Worm (Caenorhabditis elegans): Measurements from ENCODE around the gene ZK381.62.

The ZK381.62 gene

DNA sequence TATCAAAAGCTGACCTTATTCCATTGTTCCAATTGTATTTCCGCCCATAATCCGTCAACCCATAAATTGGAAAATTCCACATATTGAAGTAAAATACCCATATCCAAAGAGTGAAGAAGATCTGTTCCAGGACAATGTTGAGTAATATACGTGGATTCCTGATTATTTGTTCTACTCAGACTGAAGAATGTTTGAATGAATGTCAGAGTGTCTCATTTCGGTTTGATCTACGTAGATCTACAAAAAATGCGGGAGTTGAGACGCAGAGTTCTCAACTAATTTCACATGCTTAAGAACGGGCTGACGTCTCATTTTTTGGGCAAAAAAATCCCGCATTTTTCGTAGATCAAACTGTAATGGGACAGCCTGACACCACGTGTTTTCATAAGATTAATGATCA, 1.3 kb upstream of the ZK381.62 start, which contains the start of gene nhr-249:
nhr-249 (minus strand) TSS at position 101 of the 400 bp plus-strand sequence.
- TF ChIP-seq mls-2 (tag; optimal IDR thresholded peaks at IDR 0.05), result no peak
- TF ChIP-seq pha-4 (tag; optimal IDR thresholded peaks at IDR 0.05), result no peak
- TF ChIP-seq zip-8 (tag; optimal IDR thresholded peaks at IDR 0.05), result no peak
- no peak for TF ChIP-seq ceh-43 (GFP tag; optimal IDR thresholded peaks at IDR 0.05)
- no peak for TF ChIP-seq hlh-1 (tag; optimal IDR thresholded peaks at IDR 0.05)
- no peak for TF ChIP-seq ces-1 (GFP tag; optimal IDR thresholded peaks at IDR 0.05)
- no peak for TF ChIP-seq bed-3 (GFP tag; optimal IDR thresholded peaks at IDR 0.05)
- TF ChIP-seq drap-1 (GFP tag; optimal IDR thresholded peaks at IDR 0.05), result no peak
- TF ChIP-seq sptf-1 (tag; optimal IDR thresholded peaks at IDR 0.05), result no peak
- no peak for TF ChIP-seq nhr-12 (tag; optimal IDR thresholded peaks at IDR 0.05)
- TF ChIP-seq mab-5 (tag; optimal IDR thresholded peaks at IDR 0.05), result no peak
- no peak for TF ChIP-seq nhr-237 (tag; optimal IDR thresholded peaks at IDR 0.05)
- no peak for TF ChIP-seq M03D4.4 (tag; optimal IDR thresholded peaks at IDR 0.05)
- TF ChIP-seq ceh-83 (GFP tag; optimal IDR thresholded peaks at IDR 0.05), result no peak

DNA sequence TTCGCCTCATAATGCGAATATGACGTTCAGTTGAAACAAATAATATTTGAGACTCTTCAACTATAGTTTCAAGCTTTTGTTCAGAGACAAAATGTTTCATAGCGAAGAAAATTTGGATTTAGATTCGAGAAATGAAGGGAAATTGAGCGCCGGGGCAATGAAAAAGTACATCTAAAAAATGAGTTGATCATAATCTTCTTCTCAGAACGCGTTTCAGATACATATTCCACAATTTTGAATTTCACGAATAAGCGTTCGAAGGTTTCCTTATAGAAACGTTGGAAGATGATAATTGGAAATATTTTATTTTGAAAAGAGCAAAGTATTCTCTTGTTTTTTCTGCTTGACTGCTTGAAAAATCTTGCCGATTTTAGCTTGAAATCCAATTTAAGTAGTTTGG, 842 bp downstream of the ZK381.62 start, which contains the start of gene ZK381.8:
ZK381.8 (minus strand) TSS at position 101 of the 400 bp plus-strand sequence.
- TF ChIP-seq bed-3 (GFP tag; optimal IDR thresholded peaks at IDR 0.05) (no peak), mep-1 (tag; optimal IDR thresholded peaks at IDR 0.05) (no peak), sptf-1 (tag; optimal IDR thresholded peaks at IDR 0.05) (no peak), unc-39 (tag; optimal IDR thresholded peaks at IDR 0.05) (no peak), ceh-83 (GFP tag; optimal IDR thresholded peaks at IDR 0.05) (no peak), ham-2 (GFP tag; optimal IDR thresholded peaks at IDR 0.05) (no peak), ceh-43 (GFP tag; optimal IDR thresholded peaks at IDR 0.05) (no peak), lin-32 (GFP tag; optimal IDR thresholded peaks at IDR 0.05) (no peak), unc-62 (GFP tag; optimal IDR thresholded peaks at IDR 0.05) (no peak), ces-1 (GFP tag; optimal IDR thresholded peaks at IDR 0.05) (no peak), nhr-12 (tag; optimal IDR thresholded peaks at IDR 0.05) (no peak), nhr-76 (tag; optimal IDR thresholded peaks at IDR 0.05) (no peak), mls-2 (tag; optimal IDR thresholded peaks at IDR 0.05) (no peak), lsy-2 (tag; optimal IDR thresholded peaks at IDR 0.05) (no peak), lin-13 (tag; optimal IDR thresholded peaks at IDR 0.05) (no peak), flh-1 (GFP tag; optimal IDR thresholded peaks at IDR 0.05) (no peak), pha-4 (tag; optimal IDR thresholded peaks at IDR 0.05) (no peak)

DNA sequence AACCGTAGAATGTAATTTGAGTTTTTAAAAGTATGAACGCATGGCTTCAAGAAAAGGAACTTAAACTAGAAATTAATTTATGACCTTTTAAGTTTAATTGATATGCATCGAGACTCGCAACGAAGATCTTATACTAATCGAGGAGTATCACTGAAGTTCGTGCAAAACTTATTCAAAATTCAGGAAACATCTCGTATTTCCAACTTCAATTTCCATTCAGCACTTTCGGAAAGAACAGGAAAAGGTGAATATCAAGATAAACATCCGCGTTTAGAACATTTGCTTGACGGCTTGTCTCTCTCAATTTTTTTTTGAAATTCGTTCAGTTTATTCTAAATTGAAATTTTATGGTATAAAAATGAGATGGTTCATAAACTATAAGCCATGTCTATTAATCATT, 5.9 kb downstream of the ZK381.62 start, which contains the start of gene ZK381.2:
ZK381.2 (plus strand) TSS at position 301 of the 400 bp plus-strand sequence.
- TF ChIP-seq mep-1 (tag; optimal IDR thresholded peaks at IDR 0.05) (no peak), mls-2 (tag; optimal IDR thresholded peaks at IDR 0.05) (no peak), unc-39 (tag; optimal IDR thresholded peaks at IDR 0.05) (no peak)

DNA sequence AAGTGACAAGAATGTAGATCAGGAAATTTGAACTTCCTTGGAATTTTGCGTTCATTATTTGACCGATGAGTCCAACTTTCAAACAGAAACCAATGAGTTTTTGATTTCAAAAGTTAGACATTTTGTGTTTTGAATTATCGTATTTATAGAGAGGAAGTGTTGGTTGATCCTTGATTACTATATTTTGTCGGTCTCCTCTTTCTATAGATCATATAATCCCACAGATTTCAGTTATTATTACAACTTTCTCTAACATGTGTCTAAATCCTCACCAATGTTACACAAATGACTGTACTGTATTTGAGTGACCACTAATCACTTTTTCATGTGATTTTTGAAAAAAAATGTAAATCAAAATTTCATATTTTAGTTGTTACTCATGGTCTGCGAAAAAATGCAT, 6.6 kb downstream of the ZK381.62 start, which contains the start of gene B0478.3:
B0478.3 (minus strand) TSS at position 101 of the 400 bp plus-strand sequence.
- TF ChIP-seq ceh-43 (GFP tag; optimal IDR thresholded peaks at IDR 0.05), result no peak

DNA sequence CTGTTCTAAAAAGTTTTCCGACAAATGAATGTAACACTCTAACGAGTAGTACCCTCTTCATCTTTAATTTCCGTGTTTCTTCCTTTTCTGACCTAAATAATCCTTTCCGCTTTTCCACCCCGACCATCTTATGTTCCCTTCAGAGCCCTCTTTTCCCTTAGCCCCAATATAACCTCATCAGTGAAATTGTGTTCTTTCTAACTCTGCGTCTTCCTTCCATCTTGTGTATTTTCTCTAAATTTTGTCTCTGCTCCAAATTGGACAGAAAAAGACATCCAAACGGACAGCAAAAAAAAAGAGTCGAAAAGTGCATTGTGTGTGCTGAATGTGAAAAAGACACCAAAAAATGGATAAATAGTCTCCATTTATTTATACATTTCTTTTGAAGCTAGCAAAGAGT, 11.6 kb downstream of the ZK381.62 start:
- TF ChIP-seq ceh-83 (GFP tag; optimal IDR thresholded peaks at IDR 0.05) (no peak), ces-1 (GFP tag; optimal IDR thresholded peaks at IDR 0.05) (peak; percentile 98), mab-5 (tag; optimal IDR thresholded peaks at IDR 0.05) (no peak)

DNA sequence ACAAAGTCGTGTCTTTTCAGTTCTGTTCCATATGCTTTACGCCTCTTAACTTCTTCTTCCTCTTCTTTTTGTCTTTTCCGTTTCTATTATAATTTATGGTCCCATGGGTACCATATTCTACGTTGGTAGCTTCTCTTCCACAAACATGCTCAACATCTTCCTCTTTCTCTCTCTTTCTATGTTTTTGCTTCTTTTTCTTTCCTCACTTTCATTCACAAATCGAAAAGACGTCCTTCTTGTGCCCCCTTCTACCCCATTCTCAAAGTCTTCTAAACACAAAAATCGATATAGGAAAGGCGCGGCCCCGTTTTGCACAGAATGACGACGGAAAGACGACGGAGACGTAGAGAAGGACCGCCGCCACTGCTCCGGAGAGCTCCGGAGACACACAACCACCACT, 12.4 kb downstream of the ZK381.62 start:
- TF ChIP-seq flh-1 (GFP tag; optimal IDR thresholded peaks at IDR 0.05) (no peak), bed-3 (GFP tag; optimal IDR thresholded peaks at IDR 0.05) (no peak), mls-2 (tag; optimal IDR thresholded peaks at IDR 0.05) (peak; percentile 11), ces-1 (GFP tag; optimal IDR thresholded peaks at IDR 0.05) (peak; percentile 37), tbx-8 (GFP tag; optimal IDR thresholded peaks at IDR 0.05) (no peak), sptf-1 (tag; optimal IDR thresholded peaks at IDR 0.05) (no peak), unc-120 (tag; optimal IDR thresholded peaks at IDR 0.05; ENCODE audit: poor library complexity, severe bottlenecking) (no peak)

DNA sequence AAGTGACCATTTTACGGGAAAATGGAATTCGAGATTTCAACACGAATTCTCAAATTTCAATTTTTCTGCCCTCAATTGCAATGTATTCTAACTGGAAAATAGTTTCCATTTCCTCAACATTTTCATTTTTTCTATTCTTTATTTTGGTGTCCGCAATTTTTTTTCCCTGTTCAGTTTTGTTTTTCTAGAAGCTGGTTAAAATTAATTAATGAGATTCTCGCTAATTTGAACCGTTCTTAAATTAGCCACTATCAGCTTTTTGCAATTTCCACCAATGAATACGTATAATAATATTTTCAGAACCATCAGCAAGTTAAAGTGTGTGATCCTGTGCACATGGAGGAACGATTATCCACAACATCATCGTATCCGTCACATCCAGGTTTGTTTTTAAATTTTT, 13.8 kb downstream of the ZK381.62 start, which contains the start of gene jnk-1:
jnk-1 (plus strand) TSS at position 301 of the 400 bp plus-strand sequence.
- TF ChIP-seq sptf-1 (tag; optimal IDR thresholded peaks at IDR 0.05) (no peak), ceh-43 (GFP tag; optimal IDR thresholded peaks at IDR 0.05) (no peak), unc-120 (tag; optimal IDR thresholded peaks at IDR 0.05; ENCODE audit: poor library complexity, severe bottlenecking) (no peak), mab-5 (tag; optimal IDR thresholded peaks at IDR 0.05) (no peak), elt-3 (tag; optimal IDR thresholded peaks at IDR 0.05) (no peak), ceh-39 (tag; optimal IDR thresholded peaks at IDR 0.05) (no peak), snpc-4 (tag; optimal IDR thresholded peaks at IDR 0.05) (no peak), hlh-1 (tag; optimal IDR thresholded peaks at IDR 0.05) (no peak), flh-1 (GFP tag; optimal IDR thresholded peaks at IDR 0.05) (no peak), M03D4.4 (tag; optimal IDR thresholded peaks at IDR 0.05) (no peak), drap-1 (GFP tag; optimal IDR thresholded peaks at IDR 0.05) (no peak), nhr-2 (tag; optimal IDR thresholded peaks at IDR 0.05) (no peak)
